Worm (Caenorhabditis elegans) whole organism, late embryonic: Measurements from ENCODE around the gene CD4.11.

Experiments used
- ama-1 ChIP-seq: fragments of 150-350 bp; optimal IDR thresholded peaks from 2 replicates; lab custom pipeline; 2014
- ceh-24 ChIP-seq: sonication (generic microtip); optimal IDR thresholded peaks from 2 replicates; lab custom pipeline; 2016; ENCODE audit warnings: mild to moderate bottlenecking, missing genetic modification characterization, missing compliant biosample characterization
- ceh-31 ChIP-seq: sonication (generic microtip); optimal IDR thresholded peaks from 2 replicates; lab custom pipeline; 2016; ENCODE audit warnings: missing genetic modification characterization, missing compliant biosample characterization
- ceh-48 ChIP-seq: sonication (generic microtip); optimal IDR thresholded peaks from 2 replicates; lab custom pipeline; 2016; ENCODE audit warnings: missing genetic modification characterization, inconsistent platforms, missing compliant biosample characterization
- nfya-1 ChIP-seq: sonication (generic microtip); optimal IDR thresholded peaks from 2 replicates; lab custom pipeline; 2017; ENCODE audit warnings: missing genetic modification characterization, mild to moderate bottlenecking, missing compliant biosample characterization, antibody characterized with exemption, moderate library complexity
- nhr-11 ChIP-seq: fragments of 150-350 bp; optimal IDR thresholded peaks from 2 replicates; lab custom pipeline; 2014; ENCODE audit warnings: missing biosample characterization, missing genetic modification characterization
- pha-4 ChIP-seq: fragments of 150-350 bp; optimal IDR thresholded peaks from 2 replicates; lab custom pipeline; 2018; ENCODE audit warnings: missing biosample characterization, missing genetic modification reagents, missing genetic modification characterization
- pros-1 ChIP-seq: fragments of 150-350 bp; optimal IDR thresholded peaks from 2 replicates; lab custom pipeline; 2014; ENCODE audit warnings: missing biosample characterization, missing genetic modification reagents, missing genetic modification characterization
- rnt-1 ChIP-seq: sonication (generic microtip); optimal IDR thresholded peaks from 2 replicates; lab custom pipeline; 2016; ENCODE audit warnings: missing genetic modification characterization, missing compliant biosample characterization
- sox-4 ChIP-seq: sonication (generic microtip); optimal IDR thresholded peaks from 2 replicates; lab custom pipeline; 2017; ENCODE audit warnings: mild to moderate bottlenecking, missing genetic modification characterization, inconsistent platforms, missing compliant biosample characterization
- syd-9 ChIP-seq: sonication (generic microtip); optimal IDR thresholded peaks from 2 replicates; lab custom pipeline; 2016; ENCODE audit warnings: mild to moderate bottlenecking, missing genetic modification characterization, moderate library complexity, missing compliant biosample characterization
- tbx-7 ChIP-seq: sonication (generic microtip); optimal IDR thresholded peaks from 2 replicates; lab custom pipeline; 2016; ENCODE audit warnings: missing genotype, missing genetic modification characterization, missing compliant biosample characterization
- unc-86 ChIP-seq: sonication (generic microtip); optimal IDR thresholded peaks from 2 replicates; lab custom pipeline; 2016; ENCODE audit warnings: missing genetic modification characterization, missing compliant biosample characterization
- ztf-16 ChIP-seq: sonication (generic microtip); optimal IDR thresholded peaks from 2 replicates; lab custom pipeline; 2017; ENCODE audit warnings: missing genetic modification characterization, missing compliant biosample characterization

ce11 chrV:5601263-5601662, 16.3 kb downstream of the CD4.11 start, which contains the start of gene CD4.8:
- TF ChIP-seq ama-1 (lab: Kevin White, UChicago) (no peak), pros-1 (tag; lab: Kevin White, UChicago) (no peak), ceh-48 (no peak), nfya-1 (no peak), unc-86 (no peak), ceh-31 (tag; lab: Kevin White, UChicago) (no peak), tbx-7 (no peak), rnt-1 (tag; lab: Kevin White, UChicago) (no peak), ztf-16 (tag; lab: Kevin White, UChicago) (no peak), nhr-11 (tag; lab: Kevin White, UChicago) (no peak), pha-4 (tag; lab: Kevin White, UChicago) (no peak), ceh-24 (tag; lab: Kevin White, UChicago) (no peak), sox-4 (tag; lab: Kevin White, UChicago) (no peak), syd-9 (no peak)
